Worm (Caenorhabditis elegans) whole organism, L4 larva: ENCODE measurements around the gene C49A9.5.

ENCODE experiments used
- ZK337.2 ChIP-seq: fragments of 200-800 bp; sonication (Bioruptor generic); IDR thresholded peaks from 2 replicates; pipeline ENCODE4 v1.3.6; 2022; ENCODE audit warnings: missing genetic modification reagents, missing genetic modification characterization, missing compliant biosample characterization
- aly-2 ChIP-seq: sonication (generic microtip); optimal IDR thresholded peaks from 2 replicates; lab custom pipeline; 2018; ENCODE audit warnings: missing biosample characterization, missing genetic modification characterization
- ama-1 ChIP-seq: fragments of 150-350 bp; optimal IDR thresholded peaks from 2 replicates; lab custom pipeline; 2014; ENCODE audit warnings: inconsistent platforms, mixed read lengths
- ceh-28 ChIP-seq: fragments of 150-350 bp; optimal IDR thresholded peaks from 2 replicates; lab custom pipeline; 2014; ENCODE audit warnings: missing biosample characterization, missing genetic modification reagents, missing genetic modification characterization
- daf-12 ChIP-seq: fragments of 150-350 bp; optimal IDR thresholded peaks from 2 replicates; lab custom pipeline; 2014; ENCODE audit warnings: missing biosample characterization, missing genetic modification reagents, missing genetic modification characterization
- lin-13 ChIP-seq: fragments of 150-350 bp; optimal IDR thresholded peaks from 2 replicates; lab custom pipeline; 2014; ENCODE audit warnings: missing biosample characterization, missing genetic modification reagents, missing genetic modification characterization
- lin-39 ChIP-seq: fragments of 150-350 bp; optimal IDR thresholded peaks from 2 replicates; lab custom pipeline; 2014; ENCODE audit warnings: missing biosample characterization, missing genetic modification reagents, missing genetic modification characterization
- lir-3 ChIP-seq: sonication (generic microtip); optimal IDR thresholded peaks from 2 replicates; lab custom pipeline; 2016; ENCODE audit warnings: mild to moderate bottlenecking, missing genetic modification characterization, missing compliant biosample characterization
- nhr-76 ChIP-seq: fragments of 150-350 bp; optimal IDR thresholded peaks from 2 replicates; lab custom pipeline; 2014; ENCODE audit warnings: missing biosample characterization, missing genetic modification characterization
- pqm-1 ChIP-seq: sonication (generic microtip); optimal IDR thresholded peaks from 2 replicates; lab custom pipeline; 2017; ENCODE audit warnings: missing biosample characterization, missing genetic modification characterization
- snpc-4 ChIP-seq: fragments of 150-350 bp; optimal IDR thresholded peaks from 2 replicates; lab custom pipeline; 2014; ENCODE audit warnings: missing biosample characterization, missing genetic modification characterization
- unc-62 ChIP-seq, 3 experiments: fragments of 150-350 bp in 1 of 3; sonication (generic microtip); optimal IDR thresholded peaks in 2 of 3; peaks in 1 of 3; 1 replicate in 1 of 3; 2 replicates in 2 of 3; lab custom pipeline; 2014 to 2017; ENCODE audit warnings: missing biosample characterization in 3 of 3, missing genetic modification characterization in 3 of 3, missing genetic modification reagents in 3 of 3, missing genotype in 1 of 3

ce11 chrIV:6206294-6206776, 7.1 kb upstream of the C49A9.5 start, which contains the start of gene C49A9.10:
- TF ChIP-seq ceh-28 (tag; lab: Kevin White, UChicago) = no peak
- TF ChIP-seq unc-62 (GFP tag; optimal IDR thresholded peaks at IDR 0.05 in 1 of 2; lab: Kevin White, UChicago) = peak in 1 of 2 experiments; percentile 13
- TF ChIP-seq unc-62 (tag; optimal IDR thresholded peaks at IDR 0.05; lab: Kevin White, UChicago) = no peak
- peak; percentile 94 for TF ChIP-seq ZK337.2
- TF ChIP-seq aly-2 (tag; lab: Kevin White, UChicago) = no peak
- TF ChIP-seq lin-39 (tag; lab: Kevin White, UChicago) = no peak
- TF ChIP-seq lin-13 (GFP tag; lab: Kevin White, UChicago) = peak; percentile 36
- no peak for TF ChIP-seq ama-1 (lab: Kevin White, UChicago)
- TF ChIP-seq daf-12 = no peak
- TF ChIP-seq lir-3 (tag; lab: Kevin White, UChicago) = no peak
- no peak for TF ChIP-seq pqm-1 (tag; lab: Kevin White, UChicago)
- TF ChIP-seq snpc-4 = no peak
- TF ChIP-seq nhr-76 (tag; lab: Kevin White, UChicago) = no peak
